Worm (Caenorhabditis elegans): Measurements from ENCODE around the gene F56C3.1.

DNA sequence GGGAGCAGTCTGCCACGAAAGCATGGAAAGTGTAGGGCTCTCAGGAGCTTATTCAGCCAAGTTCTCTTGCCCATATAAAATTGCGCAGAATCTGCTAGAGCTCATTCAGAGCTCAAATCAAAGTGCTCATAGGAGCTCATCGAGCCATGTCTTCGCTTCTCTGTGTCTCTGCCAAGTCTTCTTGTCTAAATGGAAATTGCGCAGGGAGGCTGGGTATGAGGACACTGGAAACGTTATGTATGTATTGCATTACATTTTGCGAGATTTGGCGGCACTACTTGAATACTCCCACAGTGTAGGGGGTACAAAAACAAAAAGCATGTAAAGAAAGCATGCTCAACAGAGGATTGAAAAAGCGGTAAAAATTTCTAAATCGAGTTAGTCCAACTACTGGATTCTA, 50.0 kb downstream of the F56C3.1 start:
- TF ChIP-seq unc-39 (tag; optimal IDR thresholded peaks at IDR 0.05) (no peak), pha-4 (tag; optimal IDR thresholded peaks at IDR 0.05) (no peak), ham-2 (GFP tag; optimal IDR thresholded peaks at IDR 0.05) (no peak), snpc-4 (tag; optimal IDR thresholded peaks at IDR 0.05) (no peak), ceh-43 (GFP tag; optimal IDR thresholded peaks at IDR 0.05) (no peak), ceh-83 (GFP tag; optimal IDR thresholded peaks at IDR 0.05) (no peak), lsy-2 (tag; optimal IDR thresholded peaks at IDR 0.05) (no peak), lin-13 (tag; optimal IDR thresholded peaks at IDR 0.05) (no peak), elt-1 (tag; optimal IDR thresholded peaks at IDR 0.05; ENCODE audit: borderline replicate concordance, insufficient read depth) (no peak)

All from whole organism, mixed stage, embryonic.